Fruit fly (Drosophila melanogaster) ovary, adult (tissue): ENCODE data around the gene CG1774.

ENCODE experiments used
- CG17801 ChIP-seq: fragments of 200-800 bp; optimal IDR thresholded peaks from 2 replicates; lab custom pipeline; 2019; ENCODE audit warnings: missing biosample characterization, mild to moderate bottlenecking, missing genetic modification characterization, moderate library complexity; ENCODE audit not compliant: partially characterized antibody

Gene CG1774

DNA sequence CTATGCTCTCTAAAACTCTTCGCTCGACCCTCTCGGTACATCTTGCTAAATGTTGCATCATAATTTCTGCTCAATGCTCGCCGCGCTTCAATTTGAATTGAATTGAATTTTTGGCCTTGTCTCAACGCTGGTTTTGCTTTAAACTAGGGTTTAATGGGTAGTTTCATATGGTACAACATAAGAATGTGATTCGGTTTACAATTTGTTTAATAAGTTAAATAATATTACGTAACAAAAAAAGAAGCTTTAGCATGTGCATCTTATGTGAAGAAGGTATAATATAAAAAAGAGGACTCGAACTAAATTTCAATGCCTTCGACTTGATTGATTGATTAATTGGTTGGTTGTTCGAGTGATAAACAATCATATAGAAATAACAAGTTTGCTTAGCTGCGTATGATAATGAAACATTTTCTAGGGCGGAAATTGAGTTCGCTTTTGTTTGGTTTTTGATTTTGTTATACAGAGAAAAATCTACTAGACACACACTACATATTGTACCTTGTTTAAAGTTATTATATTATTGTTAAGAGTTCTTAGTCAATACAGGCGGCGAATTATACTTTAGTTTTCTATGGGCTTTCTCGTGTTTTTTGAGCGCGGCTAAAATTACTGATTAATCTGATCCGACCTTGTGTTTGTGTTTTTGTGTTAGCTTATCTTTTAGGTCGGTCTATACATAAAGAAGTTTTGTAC is 5.3 kb downstream of the CG1774 start:
- TF ChIP-seq CG17801 = no peak

dm6 chr3R:31599538-31600313 is 7.1 kb downstream of the CG1774 start:
- no peak for TF ChIP-seq CG17801

- no peak for TF ChIP-seq CG17801
These were observed 10.6 kb downstream of the CG1774 start for dm6 chr3R:31603246-31603645.

dm6 chr3R:31603655-31604054 is 11.1 kb downstream of the CG1774 start:
- TF ChIP-seq CG17801 = no peak

DNA sequence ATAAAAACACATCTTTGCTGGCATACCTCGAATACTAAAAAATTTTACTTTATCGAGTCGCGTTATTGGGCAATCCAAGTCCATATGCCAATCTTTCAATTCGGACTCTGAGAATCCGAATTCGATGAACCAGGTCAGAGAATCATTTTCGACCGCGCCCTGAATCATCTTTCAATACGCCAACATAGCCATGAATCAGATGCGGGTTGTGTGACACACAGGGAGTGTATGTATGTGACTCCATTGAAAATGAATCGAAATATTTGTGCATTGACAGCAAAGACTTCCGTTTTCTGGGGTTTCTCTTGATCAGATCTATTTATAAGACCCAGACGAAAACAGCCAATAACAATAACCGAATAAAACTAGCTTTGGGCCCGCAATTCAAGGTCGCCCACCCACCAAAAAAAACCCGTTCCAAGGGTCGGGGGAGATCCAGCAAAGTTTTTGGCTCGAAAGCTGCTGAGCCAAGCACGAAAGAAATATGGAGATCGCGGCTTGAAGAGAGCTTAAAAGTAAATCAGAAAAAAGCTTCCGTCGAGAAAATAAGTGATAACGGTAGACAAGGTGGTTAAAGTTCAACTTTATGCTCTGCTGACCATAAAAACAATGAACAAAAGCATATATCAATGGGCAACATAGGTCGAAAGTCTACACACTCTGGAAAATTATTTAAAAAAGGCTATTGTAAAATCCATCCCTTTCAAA is 12.0 kb downstream of the CG1774 start:
- TF ChIP-seq CG17801 = no peak

DNA sequence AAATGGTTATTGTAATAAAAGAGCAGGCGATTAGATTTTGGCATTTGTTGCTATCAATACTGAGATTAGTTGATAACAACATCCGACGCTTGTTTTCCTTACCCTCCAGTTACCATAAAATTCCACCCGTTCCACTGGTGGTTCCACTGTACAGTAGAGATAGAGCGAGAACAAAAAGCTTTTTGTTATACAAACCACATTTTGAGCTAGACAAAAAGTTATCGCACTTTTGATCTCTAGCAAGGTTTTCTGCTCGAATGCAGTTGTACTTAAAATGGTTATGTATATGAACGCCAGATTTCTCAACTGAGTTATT is 12.5 kb downstream of the CG1774 start:
- TF ChIP-seq CG17801 = no peak

DNA sequence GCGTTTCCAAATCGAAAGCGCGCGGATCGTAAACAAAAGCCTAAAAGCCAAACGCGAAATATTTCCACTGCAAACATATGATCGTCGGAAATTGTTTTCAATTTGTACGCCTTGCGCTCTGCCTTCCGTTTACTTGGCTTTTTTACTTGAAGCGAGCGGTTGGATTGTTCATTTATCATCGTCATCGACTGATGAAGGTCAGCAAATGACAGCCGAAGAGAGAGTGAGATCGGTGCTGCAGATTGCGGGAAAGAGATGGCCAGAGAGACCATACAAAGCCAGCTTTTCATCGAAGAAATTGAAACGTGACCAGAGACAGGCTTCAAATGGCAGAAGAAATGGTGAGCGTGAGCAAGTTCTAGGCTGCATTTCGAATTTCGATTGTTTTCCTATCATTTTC is 13.2 kb downstream of the CG1774 start:
- no peak for TF ChIP-seq CG17801

- peak; percentile 42 for TF ChIP-seq CG17801
These were observed 13.9 kb downstream of the CG1774 start for dm6 chr3R:31606242-31607143.

dm6 chr3R:31607287-31607849 is 14.8 kb downstream of the CG1774 start:
- no peak for TF ChIP-seq CG17801

DNA sequence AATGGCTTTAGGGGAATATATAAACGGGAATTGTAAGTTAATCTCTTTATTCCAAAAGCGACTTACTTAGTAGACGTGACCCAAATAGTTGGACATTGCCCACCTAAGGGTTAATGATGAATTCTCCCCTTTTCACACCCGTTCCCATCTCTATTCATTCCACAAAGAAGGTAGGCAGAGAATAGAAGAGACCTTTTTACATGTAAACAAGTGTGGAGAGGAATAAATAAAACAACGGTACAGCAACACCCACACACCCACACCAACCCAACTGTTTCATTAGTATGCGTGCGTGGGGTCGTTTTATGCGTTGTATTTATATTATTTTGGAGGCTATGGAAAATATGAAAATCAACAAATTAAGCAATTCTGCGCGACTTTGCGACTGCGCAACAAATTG is 15.4 kb downstream of the CG1774 start:
- no peak for TF ChIP-seq CG17801

DNA sequence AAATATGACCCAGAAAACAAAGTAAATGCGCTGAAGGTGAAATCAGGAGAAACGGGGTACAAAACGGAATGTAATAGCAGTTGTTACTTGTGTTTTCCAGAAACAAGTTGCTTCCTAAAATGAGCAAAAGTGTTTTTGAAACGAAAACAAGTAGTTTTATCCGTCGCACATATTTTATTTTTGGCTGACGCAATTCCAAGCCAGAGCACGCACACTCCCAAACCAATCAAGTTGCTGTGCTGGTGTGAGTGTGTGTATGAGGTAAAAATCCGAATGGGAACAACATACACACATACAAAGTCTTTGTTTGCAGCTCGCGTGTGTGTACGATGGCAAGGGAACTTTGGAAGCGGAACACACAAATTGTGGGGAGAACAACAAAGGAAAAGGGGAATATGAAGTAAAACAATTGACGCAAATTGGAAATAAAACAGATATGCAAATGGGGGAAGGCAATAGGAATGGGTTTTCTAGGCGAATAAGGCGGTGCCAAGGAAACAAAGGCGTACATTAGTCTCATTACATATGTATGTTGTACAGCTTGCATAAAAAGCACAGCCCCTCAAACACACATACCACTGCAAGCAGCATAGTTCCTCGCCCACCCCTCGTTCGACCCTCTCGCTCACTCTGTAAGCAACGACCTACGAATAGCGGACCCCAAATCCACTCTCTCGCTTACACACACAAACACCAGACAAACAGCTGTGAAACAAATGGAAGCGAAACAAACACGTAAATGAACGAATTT is 16.0 kb downstream of the CG1774 start:
- TF ChIP-seq CG17801 = no peak

DNA sequence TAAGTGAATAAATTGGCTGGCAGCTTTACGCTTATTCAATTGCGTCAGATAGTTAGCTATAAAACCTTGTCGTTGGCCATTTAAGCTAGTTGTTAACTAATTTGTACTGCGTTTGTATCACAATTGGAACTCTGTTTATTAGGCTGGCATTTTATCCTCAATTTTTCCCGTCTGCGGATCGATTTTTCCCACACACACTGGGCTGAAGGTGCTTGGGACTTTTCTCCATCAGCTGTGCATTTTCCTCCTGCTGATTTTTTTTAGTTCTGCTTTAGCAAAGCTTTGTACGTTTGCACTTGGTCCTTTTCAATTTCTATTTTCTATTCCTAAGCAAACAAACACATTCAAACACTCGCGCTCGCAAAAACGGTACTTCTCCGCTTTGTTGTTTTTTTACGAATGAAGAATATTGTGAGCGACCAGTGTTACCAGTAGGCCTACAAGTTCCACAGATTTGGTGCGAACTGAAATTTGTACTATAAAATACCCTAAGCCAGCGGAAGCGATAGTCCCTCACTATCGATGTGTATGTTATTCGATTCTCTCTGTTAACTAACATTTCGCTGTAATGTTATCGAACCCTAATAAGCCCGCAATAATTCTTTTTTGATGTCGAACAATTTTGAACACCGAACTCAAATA is 16.9 kb downstream of the CG1774 start:
- TF ChIP-seq CG17801 = peak; percentile 75

- TF ChIP-seq CG17801 = peak; percentile 17
These were observed 18.3 kb downstream of the CG1774 start, which contains the start of gene Med for dm6 chr3R:31610639-31611594. Gene Med, plus strand, starts transcription at chr3R:31611046.

DNA sequence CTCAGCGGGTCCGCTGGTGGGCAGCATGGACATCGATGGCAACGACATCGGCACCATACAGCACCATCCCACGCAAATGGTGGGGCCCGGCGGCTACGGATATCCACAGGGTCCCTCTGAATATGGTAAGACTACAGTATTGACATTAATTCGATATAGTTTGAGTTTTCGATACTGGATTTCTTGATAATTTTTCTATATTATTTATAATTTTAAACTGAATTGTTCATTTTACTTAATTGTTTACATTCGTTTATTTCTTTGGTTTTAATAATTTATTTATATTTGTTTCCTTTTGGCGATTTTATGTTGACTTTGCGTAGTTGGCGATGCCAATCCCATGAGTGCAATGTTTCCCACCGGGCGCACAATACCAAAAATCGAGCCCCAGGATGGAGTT is 20.0 kb downstream of the CG1774 start, which contains the start of gene CycG:
Gene CycG, minus strand, starts transcription at position 101 of the 400 bp plus-strand sequence.
- no peak for TF ChIP-seq CG17801
